Worm (Caenorhabditis elegans) whole organism, L3 larva: ENCODE results near the gene gur-4.

Source experiments
- R02D3.7 ChIP-seq: fragments of 150-350 bp; optimal IDR thresholded peaks from 2 replicates; lab custom pipeline; 2014; ENCODE audit warnings: missing biosample characterization, missing genetic modification characterization
- aly-2 ChIP-seq: fragments of 150-350 bp; optimal IDR thresholded peaks from 2 replicates; lab custom pipeline; 2014; ENCODE audit warnings: missing biosample characterization, missing genetic modification characterization
- ama-1 ChIP-seq: fragments of 150-350 bp; optimal IDR thresholded peaks from 2 replicates; lab custom pipeline; 2018
- daf-12 ChIP-seq: fragments of 150-350 bp; optimal IDR thresholded peaks from 2 replicates; lab custom pipeline; 2014; ENCODE audit warnings: missing biosample characterization, missing genetic modification reagents, missing genetic modification characterization
- egl-27 ChIP-seq: sonication (generic microtip); optimal IDR thresholded peaks from 4 replicates; lab custom pipeline; 2017; ENCODE audit warnings: missing biosample characterization, missing genetic modification reagents, missing genetic modification characterization
- elt-2 ChIP-seq: sonication (generic microtip); optimal IDR thresholded peaks from 2 replicates; lab custom pipeline; 2016; ENCODE audit warnings: missing genetic modification reagents, mild to moderate bottlenecking, missing genetic modification characterization, missing compliant biosample characterization
- elt-3 ChIP-seq, 3 experiments: fragments of 150-350 bp in 1 of 3; sonication (generic microtip) in 2 of 3; optimal IDR thresholded peaks; 2 replicates in 2 of 3; 4 replicates in 1 of 3; lab custom pipeline; 2014 to 2017; ENCODE audit warnings: missing biosample characterization in 3 of 3, missing genetic modification characterization in 3 of 3
- eor-1 ChIP-seq, 2 experiments: fragments of 150-350 bp; optimal IDR thresholded peaks; 2 replicates each; lab custom pipeline; 2014 to 2018; ENCODE audit warnings: missing biosample characterization in 2 of 2, missing genetic modification characterization in 2 of 2
- fkh-10 ChIP-seq: sonication (generic microtip); optimal IDR thresholded peaks from 2 replicates; lab custom pipeline; 2017; ENCODE audit warnings: missing biosample characterization, missing genetic modification reagents, missing genetic modification characterization
- hmg-11 ChIP-seq: sonication (generic microtip); optimal IDR thresholded peaks from 2 replicates; lab custom pipeline; 2016; ENCODE audit warnings: missing genetic modification characterization, missing compliant biosample characterization
- jun-1 ChIP-seq: fragments of 150-350 bp; optimal IDR thresholded peaks from 2 replicates; lab custom pipeline; 2014; ENCODE audit warnings: missing biosample characterization, missing genetic modification reagents, missing genetic modification characterization
- lin-15B ChIP-seq: fragments of 150-350 bp; optimal IDR thresholded peaks from 2 replicates; lab custom pipeline; 2014; ENCODE audit warnings: missing biosample characterization, missing genetic modification characterization
- lin-39 ChIP-seq: fragments of 150-350 bp; optimal IDR thresholded peaks from 2 replicates; lab custom pipeline; 2018; ENCODE audit warnings: missing biosample characterization, missing genetic modification reagents, missing genetic modification characterization
- mdl-1 ChIP-seq: fragments of 150-350 bp; optimal IDR thresholded peaks from 2 replicates; lab custom pipeline; 2014; ENCODE audit warnings: missing biosample characterization, missing genetic modification characterization
- mml-1 ChIP-seq: fragments of 150-350 bp; sonication (generic microtip); optimal IDR thresholded peaks from 3 replicates; lab custom pipeline; 2014; ENCODE audit warnings: missing biosample characterization, missing genetic modification characterization
- nfya-1 ChIP-seq: sonication (generic microtip); optimal IDR thresholded peaks from 2 replicates; lab custom pipeline; 2017; ENCODE audit warnings: missing genetic modification characterization, mild to moderate bottlenecking, missing compliant biosample characterization, antibody characterized with exemption, moderate library complexity; ENCODE audit not compliant: insufficient read depth
- nhr-11 ChIP-seq: fragments of 150-350 bp; optimal IDR thresholded peaks from 2 replicates; lab custom pipeline; 2014; ENCODE audit warnings: missing biosample characterization, missing genetic modification characterization
- nhr-12 ChIP-seq: fragments of 150-350 bp; optimal IDR thresholded peaks from 2 replicates; lab custom pipeline; 2014; ENCODE audit warnings: missing biosample characterization, missing genetic modification characterization
- nhr-237 ChIP-seq: fragments of 150-350 bp; optimal IDR thresholded peaks from 2 replicates; lab custom pipeline; 2014; ENCODE audit warnings: missing biosample characterization, missing genetic modification characterization
- nhr-28 ChIP-seq: fragments of 150-350 bp; optimal IDR thresholded peaks from 2 replicates; lab custom pipeline; 2014; ENCODE audit warnings: missing biosample characterization, missing genetic modification characterization
- nhr-43 ChIP-seq: sonication (generic microtip); optimal IDR thresholded peaks from 2 replicates; lab custom pipeline; 2016; ENCODE audit warnings: mild to moderate bottlenecking, missing genetic modification characterization, missing compliant biosample characterization; ENCODE audit not compliant: poor library complexity, severe bottlenecking
- nhr-76 ChIP-seq: fragments of 150-350 bp; sonication (generic microtip); optimal IDR thresholded peaks from 5 replicates; lab custom pipeline; 2014; ENCODE audit warnings: missing biosample characterization, missing genetic modification characterization
- nhr-77 ChIP-seq: fragments of 150-350 bp; optimal IDR thresholded peaks from 2 replicates; lab custom pipeline; 2014; ENCODE audit warnings: missing biosample characterization, missing genetic modification characterization
- pha-4 ChIP-seq: fragments of 150-350 bp; optimal IDR thresholded peaks from 2 replicates; lab custom pipeline; 2014; ENCODE audit warnings: missing biosample characterization, missing genetic modification reagents, missing genetic modification characterization
- pqm-1 ChIP-seq: fragments of 150-350 bp; optimal IDR thresholded peaks from 2 replicates; lab custom pipeline; 2017; ENCODE audit warnings: missing biosample characterization, missing genetic modification characterization, inconsistent platforms
- sea-2 ChIP-seq: fragments of 150-350 bp; sonication (generic microtip); optimal IDR thresholded peaks from 4 replicates; lab custom pipeline; 2014; ENCODE audit warnings: missing biosample characterization, missing genetic modification reagents, missing genetic modification characterization
- skn-1 ChIP-seq: fragments of 150-350 bp; optimal IDR thresholded peaks from 2 replicates; lab custom pipeline; 2014; ENCODE audit warnings: missing biosample characterization, missing genetic modification characterization
- snpc-4 ChIP-seq: fragments of 150-350 bp; optimal IDR thresholded peaks from 2 replicates; lab custom pipeline; 2014; ENCODE audit warnings: missing biosample characterization, missing genetic modification characterization
- tbx-2 ChIP-seq: sonication (generic microtip); optimal IDR thresholded peaks from 2 replicates; lab custom pipeline; 2016; ENCODE audit warnings: mild to moderate bottlenecking, missing genetic modification characterization, missing compliant biosample characterization
- unc-39 ChIP-seq: sonication (generic microtip); optimal IDR thresholded peaks from 4 replicates; lab custom pipeline; 2017; ENCODE audit warnings: missing biosample characterization, missing genetic modification characterization
- unc-62 ChIP-seq: fragments of 150-350 bp; sonication (generic microtip); optimal IDR thresholded peaks from 4 replicates; lab custom pipeline; 2014; ENCODE audit warnings: missing biosample characterization, missing genetic modification reagents, missing genetic modification characterization
- zag-1 ChIP-seq: fragments of 150-350 bp; optimal IDR thresholded peaks from 2 replicates; lab custom pipeline; 2014; ENCODE audit warnings: missing biosample characterization, missing genetic modification characterization
- ztf-11 ChIP-seq: fragments of 150-350 bp; optimal IDR thresholded peaks from 2 replicates; lab custom pipeline; 2014; ENCODE audit warnings: missing biosample characterization, missing genetic modification characterization
- ztf-4 ChIP-seq: fragments of 150-350 bp; optimal IDR thresholded peaks from 2 replicates; lab custom pipeline; 2014; ENCODE audit warnings: missing biosample characterization, missing genetic modification characterization

Gene gur-4

ce11 chrII:14132733-14133132 lies 28.2 kb downstream of the gur-4 start, which contains the start of gene algn-3:
algn-3 (minus strand) TSS chrII:14132833.
- TF ChIP-seq elt-3 (tag; optimal IDR thresholded peaks at IDR 0.05; lab: Kevin White, UChicago) (no peak), unc-62 (GFP tag; lab: Kevin White, UChicago) (no peak)

- TF ChIP-seq unc-39: no peak
- TF ChIP-seq aly-2 (tag; lab: Kevin White, UChicago): no peak
- no peak for TF ChIP-seq ztf-4 (tag; lab: Kevin White, UChicago)
- TF ChIP-seq ztf-11: no peak
- TF ChIP-seq R02D3.7: no peak
- no peak for TF ChIP-seq nhr-237
- no peak for TF ChIP-seq hmg-11
- TF ChIP-seq snpc-4: no peak
- no peak for TF ChIP-seq mdl-1 (tag; lab: Kevin White, UChicago)
- TF ChIP-seq unc-62 (GFP tag; lab: Kevin White, UChicago): no peak
- no peak for TF ChIP-seq zag-1 (tag; lab: Kevin White, UChicago)
- no peak for TF ChIP-seq eor-1 (tag; optimal IDR thresholded peaks at IDR 0.05; lab: Kevin White, UChicago)
- TF ChIP-seq egl-27 (tag; lab: Kevin White, UChicago): no peak
- TF ChIP-seq nhr-77 (tag; lab: Kevin White, UChicago): no peak
- no peak for TF ChIP-seq lin-39 (tag; lab: Kevin White, UChicago)
- TF ChIP-seq elt-2 (tag; lab: Kevin White, UChicago): no peak
- TF ChIP-seq lin-15B: no peak
- no peak for TF ChIP-seq fkh-10 (GFP tag; lab: Kevin White, UChicago)
- TF ChIP-seq, all 47 proteins: peak for 0
Measured at ce11 chrII:14136302-14136701, 31.7 kb downstream of the gur-4 start.

- TF ChIP-seq daf-12 (tag; lab: Kevin White, UChicago) (no peak), mml-1 (tag; lab: Kevin White, UChicago) (no peak), sea-2 (GFP tag; lab: Kevin White, UChicago) (no peak), nhr-77 (tag; lab: Kevin White, UChicago) (no peak), skn-1 (no peak), eor-1 (tag; optimal IDR thresholded peaks at IDR 0.05; lab: Kevin White, UChicago) (no peak), nhr-28 (tag; lab: Kevin White, UChicago) (no peak), nhr-11 (tag; lab: Kevin White, UChicago) (no peak), pqm-1 (tag; lab: Kevin White, UChicago) (no peak), nfya-1 (no peak), ama-1 (lab: Kevin White, UChicago) (no peak), nhr-12 (no peak)
Measured at ce11 chrII:14137538-14137937, 33.0 kb downstream of the gur-4 start, which contains the start of gene K09E4.1. K09E4.1 (plus strand) TSS chrII:14137838.

ce11 chrII:14138849-14139419 lies 34.4 kb downstream of the gur-4 start:
- TF ChIP-seq aly-2 (tag; lab: Kevin White, UChicago): no peak
- TF ChIP-seq nhr-11 (tag; lab: Kevin White, UChicago): no peak
- no peak for TF ChIP-seq ztf-4 (tag; lab: Kevin White, UChicago)
- no peak for TF ChIP-seq daf-12 (tag; lab: Kevin White, UChicago)
- TF ChIP-seq snpc-4: no peak
- TF ChIP-seq fkh-10 (GFP tag; lab: Kevin White, UChicago): no peak
- no peak for TF ChIP-seq lin-39 (tag; lab: Kevin White, UChicago)
- TF ChIP-seq unc-39: no peak
- no peak for TF ChIP-seq nhr-237
- no peak for TF ChIP-seq unc-62 (GFP tag; lab: Kevin White, UChicago)
- no peak for TF ChIP-seq nhr-76 (tag; lab: Kevin White, UChicago)
- TF ChIP-seq lin-15B: no peak
- no peak for TF ChIP-seq jun-1 (tag; lab: Kevin White, UChicago)
- no peak for TF ChIP-seq nfya-1
- no peak for TF ChIP-seq elt-2 (tag; lab: Kevin White, UChicago)
- no peak for TF ChIP-seq skn-1
- TF ChIP-seq elt-3 (tag; optimal IDR thresholded peaks at IDR 0.05; lab: Kevin White, UChicago): no peak
- TF ChIP-seq ztf-11: no peak
- no peak for TF ChIP-seq mdl-1 (tag; lab: Kevin White, UChicago)
- no peak for TF ChIP-seq tbx-2 (tag; lab: Kevin White, UChicago)
- TF ChIP-seq, all 47 proteins: peak for 0

- TF ChIP-seq tbx-2 (tag; lab: Kevin White, UChicago): peak; percentile 0
- TF ChIP-seq nhr-77 (tag; lab: Kevin White, UChicago): peak; percentile 53
- peak; percentile 20 for TF ChIP-seq nfya-1
- peak; percentile 23 for TF ChIP-seq pha-4 (tag; lab: Kevin White, UChicago)
- peak; percentile 4 for TF ChIP-seq lin-15B
- peak; percentile 47 for TF ChIP-seq hmg-11
- TF ChIP-seq nhr-43 (tag; lab: Kevin White, UChicago): peak; percentile 7
Measured at ce11 chrII:14142098-14142554, 37.6 kb downstream of the gur-4 start, which contains the start of gene cacn-1. cacn-1 (minus strand) TSS chrII:14142148.
